Fruit fly (Drosophila melanogaster) whole organism: ENCODE measurements around the gene CG33310.

Experiments
- CG8478 ChIP-seq: fragments of >200 bp; optimal IDR thresholded peaks from 2 replicates; lab custom pipeline; 2018; ENCODE audit warnings: inconsistent platforms
- Dll ChIP-seq: fragments of >200 bp; optimal IDR thresholded peaks from 2 replicates; lab custom pipeline; 2017
- EcR ChIP-seq, 2 experiments: fragments of >200 bp; optimal IDR thresholded peaks; 2 replicates each; lab custom pipeline; 2017; ENCODE audit warnings: missing biosample characterization in 2 of 2, missing genetic modification characterization in 2 of 2, missing genetic modification reagents in 2 of 2
- pan ChIP-seq: fragments of >200 bp; optimal IDR thresholded peaks from 2 replicates; lab custom pipeline; 2017
- psq ChIP-seq: fragments of >200 bp; optimal IDR thresholded peaks from 2 replicates; lab custom pipeline; 2017
- usp ChIP-seq: fragments of >200 bp; optimal IDR thresholded peaks from 2 replicates; lab custom pipeline; 2017; ENCODE audit warnings: missing biosample characterization, missing genetic modification characterization, mixed read lengths

CG33310 gene

DNA sequence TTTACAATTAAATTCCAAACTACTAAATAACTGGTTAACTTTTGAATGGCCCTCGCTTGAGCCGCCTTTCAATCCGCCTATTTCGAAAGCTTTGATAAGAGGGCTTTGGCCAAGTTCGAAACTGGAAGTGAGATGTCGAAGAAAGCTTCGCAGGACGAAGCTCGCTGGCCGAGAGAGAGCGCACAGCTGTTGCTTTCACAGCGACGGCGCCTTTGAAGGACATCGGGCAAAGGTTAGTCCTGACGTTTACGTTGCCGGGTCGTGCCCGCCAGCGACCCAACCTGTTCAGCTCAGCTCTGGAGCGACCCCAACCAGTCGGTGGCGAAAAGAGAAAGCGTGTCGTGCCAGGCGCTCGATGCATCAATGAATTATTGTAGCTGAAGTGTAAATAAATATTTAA lies 14.9 kb upstream of the CG33310 start:
- TF ChIP-seq psq (no peak), pan (lab: Kevin White, UChicago) (no peak), Dll (no peak), usp (GFP tag; lab: Kevin White, UChicago) (no peak), CG8478 (no peak), EcR (GFP tag; optimal IDR thresholded peaks at IDR 0.05; lab: Kevin White, UChicago) (no peak)

DNA sequence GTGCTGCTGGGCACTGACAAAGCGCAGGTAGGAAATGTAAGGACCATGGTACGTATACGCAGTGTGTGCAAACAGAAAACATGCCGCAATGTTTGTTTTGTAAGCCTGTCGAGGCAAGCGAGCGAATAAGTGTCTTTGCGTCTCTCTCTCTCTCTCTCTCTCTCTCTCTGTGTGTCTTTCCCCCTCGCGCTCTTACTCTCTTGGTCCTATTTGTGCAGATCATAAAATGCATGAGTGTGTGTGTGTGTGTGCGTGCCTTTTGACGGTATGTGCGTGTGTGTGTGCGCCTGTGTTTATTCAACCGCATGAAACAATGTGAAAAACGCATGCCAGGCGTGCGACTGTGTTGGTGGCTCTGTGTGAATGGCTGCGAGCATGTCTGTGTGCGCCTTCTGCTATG lies 13.2 kb upstream of the CG33310 start:
- no peak for TF ChIP-seq Dll
- no peak for TF ChIP-seq EcR (GFP tag; optimal IDR thresholded peaks at IDR 0.05; lab: Kevin White, UChicago)
- TF ChIP-seq psq, result no peak
- TF ChIP-seq pan (lab: Kevin White, UChicago), result no peak
- no peak for TF ChIP-seq usp (GFP tag; lab: Kevin White, UChicago)
- TF ChIP-seq CG8478, result no peak

DNA sequence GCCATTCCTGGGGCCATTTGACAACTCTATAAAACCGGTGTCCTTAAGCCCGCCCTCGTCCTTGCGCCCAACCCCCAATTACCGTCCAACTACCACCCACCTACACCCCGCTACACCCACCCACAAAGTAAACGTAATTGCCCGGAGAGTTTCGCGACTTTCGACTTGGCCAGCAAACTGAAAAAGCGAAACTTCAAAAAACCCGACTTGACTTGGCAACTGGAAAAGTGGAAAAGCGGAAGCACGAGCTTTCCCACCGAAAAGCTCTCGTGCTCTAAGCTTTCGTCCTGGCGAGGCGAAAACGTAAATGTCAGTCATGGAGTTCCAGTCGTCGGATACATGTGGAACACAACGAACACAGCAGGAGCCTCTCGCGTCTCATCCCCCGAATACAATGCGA lies 10.7 kb upstream of the CG33310 start, which contains the start of gene GABA-B-R1:
Gene GABA-B-R1 (plus strand): TSS at position 301 of the 400 bp plus-strand sequence.
- no peak for TF ChIP-seq Dll
- TF ChIP-seq pan (lab: Kevin White, UChicago), result no peak
- TF ChIP-seq EcR (GFP tag; optimal IDR thresholded peaks at IDR 0.05; lab: Kevin White, UChicago), result no peak
- TF ChIP-seq psq, result no peak
- no peak for TF ChIP-seq usp (GFP tag; lab: Kevin White, UChicago)
- TF ChIP-seq CG8478, result no peak

DNA sequence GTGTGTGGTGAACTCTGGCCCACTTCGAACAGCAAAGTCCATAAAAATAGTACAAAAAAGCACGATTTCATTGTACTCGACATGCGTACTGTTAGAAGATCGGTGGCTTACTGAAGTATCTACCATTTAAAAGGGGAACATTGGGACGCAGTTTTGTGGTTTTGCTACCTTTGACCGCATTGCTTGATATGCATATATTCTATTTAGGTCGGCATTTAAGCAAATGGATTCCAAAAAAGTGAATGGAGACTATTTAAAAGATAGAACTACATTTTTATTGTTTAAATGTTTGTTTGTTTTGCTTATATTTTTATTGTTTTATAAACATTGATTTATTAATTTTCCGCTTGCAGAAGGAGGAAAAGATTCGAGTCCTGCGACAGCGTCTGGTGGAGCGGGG lies 5.0 kb downstream of the CG33310 start, which contains the start of gene CG31832:
Gene CG31832 (minus strand): TSS at position 101 of the 400 bp plus-strand sequence.
- TF ChIP-seq CG8478, result no peak
- no peak for TF ChIP-seq EcR (GFP tag; optimal IDR thresholded peaks at IDR 0.05; lab: Kevin White, UChicago)
- TF ChIP-seq Dll, result no peak
- TF ChIP-seq psq, result no peak

DNA sequence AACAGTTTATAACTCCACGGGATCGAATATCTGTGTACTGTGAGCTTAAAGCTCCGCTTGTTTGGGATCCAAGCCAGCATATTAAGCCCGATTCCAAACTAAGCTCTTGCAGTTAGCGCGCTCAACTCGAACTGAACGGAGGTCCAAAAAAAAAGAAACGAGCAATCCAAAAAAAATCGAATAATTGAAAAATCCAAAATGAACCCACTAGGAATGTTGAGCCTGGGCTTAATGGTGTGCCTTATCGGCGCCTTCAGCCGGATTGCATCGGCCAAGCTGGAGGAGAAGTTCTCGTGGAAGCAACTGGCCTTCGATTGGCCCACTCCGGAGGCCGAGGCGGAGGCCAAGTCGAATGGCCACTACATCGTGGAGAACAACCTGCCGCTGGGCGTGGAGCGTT lies 8.7 kb downstream of the CG33310 start, which contains the start of gene yellow-c:
Gene yellow-c (plus strand): TSS at position 29 of the 400 bp plus-strand sequence.
- no peak for TF ChIP-seq psq
- TF ChIP-seq EcR (GFP tag; optimal IDR thresholded peaks at IDR 0.05; lab: Kevin White, UChicago), result no peak
- no peak for TF ChIP-seq CG8478
- no peak for TF ChIP-seq usp (GFP tag; lab: Kevin White, UChicago)
- TF ChIP-seq Dll, result no peak
- TF ChIP-seq pan (lab: Kevin White, UChicago), result no peak

DNA sequence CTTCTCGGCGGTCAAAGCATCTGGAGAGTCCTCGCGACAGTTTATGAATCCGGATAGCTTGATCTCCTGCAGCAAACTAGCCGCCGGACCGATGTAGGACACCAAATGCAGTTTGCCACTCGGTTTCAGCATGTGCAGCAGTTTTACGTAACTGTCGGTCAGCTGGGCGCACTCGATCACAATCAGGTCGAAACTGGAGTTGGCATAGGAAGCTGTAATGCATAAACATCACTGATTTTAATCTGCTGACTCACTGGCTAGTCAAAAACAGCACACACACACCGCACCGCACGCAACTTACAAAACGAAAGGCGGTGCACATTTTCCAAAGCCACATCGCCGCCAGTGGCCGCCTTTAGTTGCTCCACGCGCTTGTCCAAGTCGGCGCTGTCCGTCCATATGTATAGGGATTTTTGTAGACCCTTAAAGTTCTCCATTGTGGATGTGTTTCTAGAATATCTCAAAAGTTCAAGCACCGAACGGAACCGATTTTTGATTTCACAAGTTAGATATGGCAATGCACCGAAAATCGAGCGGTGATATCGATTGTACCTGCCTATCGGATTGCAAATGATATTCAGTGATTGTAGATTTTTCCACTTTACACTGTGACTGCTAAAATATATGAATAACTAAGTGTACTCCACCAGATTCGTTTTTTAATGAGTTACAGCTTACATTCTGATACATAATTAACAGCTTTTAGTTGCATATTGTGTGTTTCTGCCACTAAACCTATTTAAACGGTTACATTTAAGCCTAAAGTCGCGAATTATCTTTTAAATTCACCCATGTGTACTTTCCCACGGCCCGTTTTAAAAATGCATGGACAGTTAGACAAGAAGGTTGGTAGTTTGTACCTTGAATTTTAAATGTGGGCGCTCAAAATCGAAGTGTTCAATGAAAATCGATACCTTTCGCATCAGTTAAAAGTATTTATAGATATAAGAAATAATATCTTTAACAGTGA lies 11.9 kb downstream of the CG33310 start, which contains the start of gene CIAPIN1:
Gene CIAPIN1 (minus strand): TSS at position 523 of the 970 bp plus-strand sequence.
- no peak for TF ChIP-seq Dll
- no peak for TF ChIP-seq usp (GFP tag; lab: Kevin White, UChicago)
- no peak for TF ChIP-seq pan (lab: Kevin White, UChicago)
- no peak for TF ChIP-seq CG8478
- TF ChIP-seq psq, result no peak
- no peak for TF ChIP-seq EcR (GFP tag; optimal IDR thresholded peaks at IDR 0.05; lab: Kevin White, UChicago)

DNA sequence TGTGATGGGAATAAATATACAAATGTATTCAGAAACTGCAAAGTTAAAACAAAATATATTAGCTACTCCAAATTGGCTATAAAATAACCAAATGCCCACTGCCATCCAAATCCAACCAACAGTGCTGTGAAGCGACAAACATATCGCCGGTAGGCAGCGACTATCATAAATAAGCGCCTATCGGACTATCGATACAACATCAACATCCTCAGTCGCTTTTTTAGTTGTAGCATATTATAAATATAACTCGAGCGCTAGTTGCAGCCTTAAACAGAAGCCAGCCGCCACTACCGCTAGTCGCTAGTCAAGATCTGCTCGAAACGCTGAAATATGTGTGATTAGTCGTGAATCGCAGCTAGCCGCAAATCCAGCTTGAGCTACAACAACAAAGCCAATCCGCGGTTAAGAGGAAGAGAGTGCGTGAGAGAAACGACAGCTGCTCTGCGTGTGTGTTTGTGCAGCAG lies 12.7 kb downstream of the CG33310 start:
- TF ChIP-seq usp (GFP tag; lab: Kevin White, UChicago) (no peak), pan (lab: Kevin White, UChicago) (no peak), CG8478 (no peak), Dll (no peak), EcR (GFP tag; optimal IDR thresholded peaks at IDR 0.05; lab: Kevin White, UChicago) (no peak), psq (no peak)

DNA sequence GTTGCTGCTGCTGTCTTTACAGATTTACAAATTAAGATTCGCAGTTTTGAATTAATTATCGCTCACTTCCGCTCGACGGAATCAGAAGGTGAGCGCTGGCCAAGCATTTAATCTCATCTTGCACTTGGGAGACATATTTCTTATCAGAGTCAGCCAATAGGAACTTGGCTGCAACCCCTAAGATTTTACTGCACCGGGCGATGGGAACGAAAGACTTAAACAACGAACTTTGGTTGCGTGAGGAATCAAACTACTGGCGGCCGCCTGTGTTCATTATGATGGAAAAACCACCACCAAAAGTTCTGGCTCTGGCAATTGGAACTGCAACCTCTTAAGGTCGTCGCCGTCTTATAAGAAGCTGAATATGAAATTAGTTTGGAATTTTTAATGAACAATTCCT lies 17.0 kb downstream of the CG33310 start:
- TF ChIP-seq CG8478 (no peak), Dll (no peak), pan (lab: Kevin White, UChicago) (no peak), EcR (GFP tag; optimal IDR thresholded peaks at IDR 0.05; lab: Kevin White, UChicago) (no peak), psq (no peak)

DNA sequence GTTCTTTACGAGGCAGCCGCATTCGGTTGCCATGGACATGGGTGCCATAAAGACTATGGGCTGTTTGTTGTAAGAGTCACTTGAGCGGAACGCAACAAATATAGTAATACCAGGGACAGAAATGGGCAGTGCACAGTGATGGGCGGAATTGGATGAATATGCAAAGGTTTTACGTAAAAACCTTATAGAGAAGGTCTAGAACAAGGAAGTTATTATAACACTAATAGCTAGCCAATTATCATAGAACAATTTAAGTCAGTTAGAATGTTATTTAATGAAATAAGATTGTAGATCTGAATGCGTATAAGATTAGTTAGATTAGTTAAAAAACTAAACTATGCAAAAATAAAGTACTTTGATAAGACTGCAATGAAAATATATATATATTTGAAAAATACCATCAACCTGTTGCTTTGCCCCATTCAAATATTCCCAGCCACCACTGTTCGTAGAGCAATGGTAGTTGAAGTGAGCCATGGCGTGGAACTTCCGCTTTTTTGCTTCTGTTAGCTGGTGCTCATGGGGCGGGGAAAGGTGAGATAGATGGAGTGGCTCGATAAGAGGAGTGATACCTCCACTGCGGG lies 26.2 kb downstream of the CG33310 start:
- no peak for TF ChIP-seq usp (GFP tag; lab: Kevin White, UChicago)
- no peak for TF ChIP-seq Dll
- TF ChIP-seq CG8478, result no peak
- TF ChIP-seq psq, result no peak
- no peak for TF ChIP-seq pan (lab: Kevin White, UChicago)
- no peak for TF ChIP-seq EcR (GFP tag; optimal IDR thresholded peaks at IDR 0.05; lab: Kevin White, UChicago)

DNA sequence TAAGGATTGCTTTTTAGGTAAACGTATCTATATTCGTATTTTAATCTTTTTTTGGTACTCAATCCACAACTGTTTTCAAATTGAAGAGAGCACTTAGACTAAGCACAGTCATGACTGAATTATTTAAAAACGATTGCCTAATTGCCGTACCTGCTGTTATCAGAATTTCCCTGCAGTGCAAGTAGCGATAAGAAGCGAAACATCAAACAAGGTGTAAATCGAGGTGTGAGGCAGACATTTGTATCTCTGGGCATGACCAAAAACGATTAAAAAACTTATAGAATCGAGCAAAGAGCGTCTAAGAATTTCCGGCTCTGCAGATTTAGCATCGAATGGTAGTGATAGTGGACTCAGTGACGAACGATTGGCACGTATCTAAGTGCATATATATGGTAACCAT lies 28.4 kb downstream of the CG33310 start:
- TF ChIP-seq Dll (no peak), CG8478 (no peak), usp (GFP tag; lab: Kevin White, UChicago) (no peak), pan (lab: Kevin White, UChicago) (no peak), psq (no peak), EcR (GFP tag; optimal IDR thresholded peaks at IDR 0.05; lab: Kevin White, UChicago) (no peak)

DNA sequence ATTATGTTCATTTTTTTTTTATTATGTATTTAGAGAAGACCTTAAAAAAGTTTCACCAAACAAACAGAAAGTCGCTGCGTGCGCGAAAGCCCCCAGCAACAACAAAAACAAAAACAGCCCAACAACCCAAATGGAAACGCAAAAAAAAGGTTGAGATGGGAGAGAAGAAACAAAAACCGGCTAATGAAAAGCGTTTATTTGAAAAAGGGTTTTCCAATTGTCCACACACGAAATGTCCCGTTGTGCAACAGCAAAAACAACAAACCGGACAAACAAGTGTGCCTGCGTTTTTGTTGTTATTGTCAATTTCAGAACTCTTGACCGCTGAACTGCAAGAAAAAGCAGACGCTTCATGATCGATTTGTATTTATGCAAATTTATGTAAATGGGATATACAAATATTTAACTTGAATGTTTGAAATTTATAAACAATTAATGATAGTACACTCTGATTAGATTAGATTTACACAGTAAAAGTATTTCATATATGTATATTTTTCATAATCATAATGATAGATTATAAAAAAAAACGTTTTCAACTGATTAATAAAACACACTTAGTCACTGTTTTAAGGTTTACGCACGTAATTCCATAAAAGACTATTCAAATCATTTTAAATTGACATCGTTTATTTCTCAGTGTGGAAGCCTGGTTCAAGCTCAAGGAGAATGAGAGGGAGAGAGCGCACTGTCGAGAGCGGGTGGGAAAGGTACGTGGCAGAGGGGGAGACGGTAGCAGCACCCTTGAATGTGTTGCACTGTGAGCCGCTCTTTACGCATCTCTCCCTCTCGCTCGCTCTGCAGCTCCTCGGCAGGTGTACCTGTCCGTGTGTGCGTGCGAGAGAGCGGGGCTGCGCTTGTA lies 29.9 kb downstream of the CG33310 start:
- no peak for TF ChIP-seq EcR (GFP tag; optimal IDR thresholded peaks at IDR 0.05; lab: Kevin White, UChicago)
- no peak for TF ChIP-seq psq
- no peak for TF ChIP-seq pan (lab: Kevin White, UChicago)
